Worm (Caenorhabditis elegans) whole organism, L3 larva: ENCODE results near the gene Y69A2AL.2.

Source experiments
- R02D3.7 ChIP-seq: fragments of 150-350 bp; optimal IDR thresholded peaks from 2 replicates; lab custom pipeline; 2014; ENCODE audit warnings: missing biosample characterization, missing genetic modification characterization
- ZK546.5 ChIP-seq: sonication (generic microtip); optimal IDR thresholded peaks from 2 replicates; lab custom pipeline; 2017; ENCODE audit warnings: missing biosample characterization, missing genetic modification characterization
- aly-2 ChIP-seq: fragments of 150-350 bp; optimal IDR thresholded peaks from 2 replicates; lab custom pipeline; 2014; ENCODE audit warnings: missing biosample characterization, missing genetic modification characterization
- ama-1 ChIP-seq: fragments of 150-350 bp; optimal IDR thresholded peaks from 2 replicates; lab custom pipeline; 2018
- ceh-28 ChIP-seq: fragments of 150-350 bp; optimal IDR thresholded peaks from 2 replicates; lab custom pipeline; 2014; ENCODE audit warnings: missing biosample characterization, missing genetic modification reagents, missing genetic modification characterization
- ceh-82 ChIP-seq: fragments of 150-350 bp; optimal IDR thresholded peaks from 2 replicates; lab custom pipeline; 2014; ENCODE audit warnings: missing biosample characterization, missing genetic modification characterization
- ceh-9 ChIP-seq: sonication (generic microtip); optimal IDR thresholded peaks from 2 replicates; lab custom pipeline; 2018; ENCODE audit warnings: missing biosample characterization, missing genetic modification characterization
- daf-12 ChIP-seq: fragments of 150-350 bp; optimal IDR thresholded peaks from 2 replicates; lab custom pipeline; 2014; ENCODE audit warnings: missing biosample characterization, missing genetic modification reagents, missing genetic modification characterization
- egl-5 ChIP-seq: fragments of 150-350 bp; optimal IDR thresholded peaks from 2 replicates; lab custom pipeline; 2017; ENCODE audit warnings: missing biosample characterization, missing genetic modification reagents, missing genetic modification characterization, inconsistent platforms
- elt-1 ChIP-seq: fragments of 150-350 bp; optimal IDR thresholded peaks from 2 replicates; lab custom pipeline; 2014; ENCODE audit warnings: missing biosample characterization, missing genetic modification characterization
- elt-2 ChIP-seq: sonication (generic microtip); optimal IDR thresholded peaks from 2 replicates; lab custom pipeline; 2016; ENCODE audit warnings: missing genetic modification reagents, mild to moderate bottlenecking, missing genetic modification characterization, missing compliant biosample characterization
- elt-3 ChIP-seq, 3 experiments: fragments of 150-350 bp in 1 of 3; sonication (generic microtip) in 2 of 3; optimal IDR thresholded peaks; 2 replicates in 2 of 3; 4 replicates in 1 of 3; lab custom pipeline; 2014 to 2017; ENCODE audit warnings: missing biosample characterization in 3 of 3, missing genetic modification characterization in 3 of 3
- fkh-10 ChIP-seq: sonication (generic microtip); optimal IDR thresholded peaks from 2 replicates; lab custom pipeline; 2017; ENCODE audit warnings: missing biosample characterization, missing genetic modification reagents, missing genetic modification characterization
- fkh-2 ChIP-seq: fragments of 150-350 bp; optimal IDR thresholded peaks from 2 replicates; lab custom pipeline; 2014; ENCODE audit warnings: missing biosample characterization, missing genetic modification reagents, missing genetic modification characterization
- fos-1 ChIP-seq: fragments of 150-350 bp; optimal IDR thresholded peaks from 2 replicates; lab custom pipeline; 2014; ENCODE audit warnings: missing biosample characterization, missing genetic modification characterization
- jun-1 ChIP-seq: fragments of 150-350 bp; optimal IDR thresholded peaks from 2 replicates; lab custom pipeline; 2014; ENCODE audit warnings: missing biosample characterization, missing genetic modification reagents, missing genetic modification characterization
- lin-15B ChIP-seq: fragments of 150-350 bp; optimal IDR thresholded peaks from 2 replicates; lab custom pipeline; 2014; ENCODE audit warnings: missing biosample characterization, missing genetic modification characterization
- lin-39 ChIP-seq: fragments of 150-350 bp; optimal IDR thresholded peaks from 2 replicates; lab custom pipeline; 2018; ENCODE audit warnings: missing biosample characterization, missing genetic modification reagents, missing genetic modification characterization
- lsy-12 ChIP-seq: sonication (generic microtip); optimal IDR thresholded peaks from 2 replicates; lab custom pipeline; 2016; ENCODE audit warnings: mild to moderate bottlenecking, missing genetic modification characterization, missing compliant biosample characterization
- mdl-1 ChIP-seq: fragments of 150-350 bp; optimal IDR thresholded peaks from 2 replicates; lab custom pipeline; 2014; ENCODE audit warnings: missing biosample characterization, missing genetic modification characterization
- mml-1 ChIP-seq: fragments of 150-350 bp; sonication (generic microtip); optimal IDR thresholded peaks from 3 replicates; lab custom pipeline; 2014; ENCODE audit warnings: missing biosample characterization, missing genetic modification characterization
- nfya-1 ChIP-seq: sonication (generic microtip); optimal IDR thresholded peaks from 2 replicates; lab custom pipeline; 2017; ENCODE audit warnings: missing genetic modification characterization, mild to moderate bottlenecking, missing compliant biosample characterization, antibody characterized with exemption, moderate library complexity; ENCODE audit not compliant: insufficient read depth
- nhr-11 ChIP-seq: fragments of 150-350 bp; optimal IDR thresholded peaks from 2 replicates; lab custom pipeline; 2014; ENCODE audit warnings: missing biosample characterization, missing genetic modification characterization
- nhr-12 ChIP-seq: fragments of 150-350 bp; optimal IDR thresholded peaks from 2 replicates; lab custom pipeline; 2014; ENCODE audit warnings: missing biosample characterization, missing genetic modification characterization
- nhr-23 ChIP-seq: fragments of 150-350 bp; optimal IDR thresholded peaks from 2 replicates; lab custom pipeline; 2014; ENCODE audit warnings: missing biosample characterization, missing genetic modification reagents, missing genetic modification characterization
- nhr-237 ChIP-seq: fragments of 150-350 bp; optimal IDR thresholded peaks from 2 replicates; lab custom pipeline; 2014; ENCODE audit warnings: missing biosample characterization, missing genetic modification characterization
- nhr-25 ChIP-seq: sonication (generic microtip); optimal IDR thresholded peaks from 2 replicates; lab custom pipeline; 2017; ENCODE audit warnings: missing biosample characterization, missing genetic modification characterization
- nhr-67 ChIP-seq: fragments of 150-350 bp; optimal IDR thresholded peaks from 2 replicates; lab custom pipeline; 2014; ENCODE audit warnings: missing biosample characterization, missing genetic modification characterization
- nhr-76 ChIP-seq: fragments of 150-350 bp; sonication (generic microtip); optimal IDR thresholded peaks from 5 replicates; lab custom pipeline; 2014; ENCODE audit warnings: missing biosample characterization, missing genetic modification characterization
- pha-4 ChIP-seq: fragments of 150-350 bp; optimal IDR thresholded peaks from 2 replicates; lab custom pipeline; 2014; ENCODE audit warnings: missing biosample characterization, missing genetic modification reagents, missing genetic modification characterization
- pqm-1 ChIP-seq: fragments of 150-350 bp; optimal IDR thresholded peaks from 2 replicates; lab custom pipeline; 2017; ENCODE audit warnings: missing biosample characterization, missing genetic modification characterization, inconsistent platforms
- sea-2 ChIP-seq: fragments of 150-350 bp; sonication (generic microtip); optimal IDR thresholded peaks from 4 replicates; lab custom pipeline; 2014; ENCODE audit warnings: missing biosample characterization, missing genetic modification reagents, missing genetic modification characterization
- skn-1 ChIP-seq: fragments of 150-350 bp; optimal IDR thresholded peaks from 2 replicates; lab custom pipeline; 2014; ENCODE audit warnings: missing biosample characterization, missing genetic modification characterization
- snpc-4 ChIP-seq: fragments of 150-350 bp; optimal IDR thresholded peaks from 2 replicates; lab custom pipeline; 2014; ENCODE audit warnings: missing biosample characterization, missing genetic modification characterization
- tbx-2 ChIP-seq: sonication (generic microtip); optimal IDR thresholded peaks from 2 replicates; lab custom pipeline; 2016; ENCODE audit warnings: mild to moderate bottlenecking, missing genetic modification characterization, missing compliant biosample characterization
- unc-39 ChIP-seq: sonication (generic microtip); optimal IDR thresholded peaks from 4 replicates; lab custom pipeline; 2017; ENCODE audit warnings: missing biosample characterization, missing genetic modification characterization
- zag-1 ChIP-seq: fragments of 150-350 bp; optimal IDR thresholded peaks from 2 replicates; lab custom pipeline; 2014; ENCODE audit warnings: missing biosample characterization, missing genetic modification characterization
- ztf-11 ChIP-seq: fragments of 150-350 bp; optimal IDR thresholded peaks from 2 replicates; lab custom pipeline; 2014; ENCODE audit warnings: missing biosample characterization, missing genetic modification characterization
- ztf-4 ChIP-seq: fragments of 150-350 bp; optimal IDR thresholded peaks from 2 replicates; lab custom pipeline; 2014; ENCODE audit warnings: missing biosample characterization, missing genetic modification characterization

Gene Y69A2AL.2

DNA sequence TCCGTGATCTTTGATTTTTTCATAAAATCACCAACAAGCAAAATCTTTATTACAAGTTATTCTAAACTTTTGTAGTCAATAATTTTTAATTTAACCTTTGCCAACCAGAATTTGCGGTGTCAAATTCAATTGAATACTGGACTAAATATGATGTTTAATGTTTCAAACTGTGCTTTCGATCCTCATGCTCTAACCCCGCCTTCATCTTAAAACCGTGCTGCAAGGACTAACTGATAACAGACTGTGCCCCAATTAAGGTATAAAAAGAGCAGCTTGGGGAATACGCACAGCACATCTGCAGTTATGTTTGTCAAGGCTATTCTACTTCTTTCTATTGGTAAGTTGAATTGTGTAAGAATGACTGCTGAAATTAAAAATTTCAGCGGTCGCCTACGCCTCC lies 14.7 kb upstream of the Y69A2AL.2 start, which contains the start of gene ilys-2:
ilys-2 (plus strand) TSS at position 301 of the 400 bp plus-strand sequence.
- TF ChIP-seq jun-1 (tag; lab: Kevin White, UChicago) = no peak
- no peak for TF ChIP-seq ztf-4 (tag; lab: Kevin White, UChicago)
- no peak for TF ChIP-seq lin-15B (tag; lab: Kevin White, UChicago)
- TF ChIP-seq lsy-12 (tag; lab: Kevin White, UChicago) = no peak
- no peak for TF ChIP-seq ceh-9 (tag; lab: Kevin White, UChicago)
- no peak for TF ChIP-seq nhr-23
- TF ChIP-seq lin-39 (tag; lab: Kevin White, UChicago) = no peak
- no peak for TF ChIP-seq ztf-11 (tag; lab: Kevin White, UChicago)
- TF ChIP-seq mdl-1 (tag; lab: Kevin White, UChicago) = no peak
- no peak for TF ChIP-seq daf-12 (tag; lab: Kevin White, UChicago)
- no peak for TF ChIP-seq ama-1 (lab: Kevin White, UChicago)
- TF ChIP-seq unc-39 (tag; lab: Kevin White, UChicago) = no peak
- no peak for TF ChIP-seq nhr-76 (tag; lab: Kevin White, UChicago)

DNA sequence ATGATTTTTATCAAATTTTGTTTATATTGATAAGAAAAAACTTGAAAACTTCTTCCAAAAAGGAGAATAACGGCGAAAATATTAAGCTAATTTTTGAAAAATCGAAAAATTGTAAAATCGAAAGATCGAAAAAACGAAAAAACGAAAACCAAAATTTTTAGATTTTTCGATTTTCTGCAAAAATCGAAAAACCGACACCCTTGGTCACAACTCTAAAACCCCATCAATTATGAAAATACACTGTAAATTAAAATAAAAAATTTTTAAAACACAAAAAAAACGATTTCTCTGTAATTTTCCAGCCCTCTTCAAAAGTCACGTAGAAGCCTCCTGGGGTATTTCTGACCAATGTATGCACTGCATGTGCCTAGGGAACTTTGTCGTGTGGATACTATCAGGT lies 11.9 kb upstream of the Y69A2AL.2 start, which contains the start of gene ilys-1:
ilys-1 (plus strand) TSS at position 301 of the 400 bp plus-strand sequence.
- TF ChIP-seq mml-1 (tag; lab: Kevin White, UChicago) (no peak), elt-3 (tag; optimal IDR thresholded peaks at IDR 0.05; lab: Kevin White, UChicago) (no peak), tbx-2 (tag; lab: Kevin White, UChicago) (no peak), nhr-11 (tag; lab: Kevin White, UChicago) (no peak), aly-2 (no peak), pqm-1 (tag; lab: Kevin White, UChicago) (no peak)
- TF ChIP-seq, all 47 proteins: peak for 0

DNA sequence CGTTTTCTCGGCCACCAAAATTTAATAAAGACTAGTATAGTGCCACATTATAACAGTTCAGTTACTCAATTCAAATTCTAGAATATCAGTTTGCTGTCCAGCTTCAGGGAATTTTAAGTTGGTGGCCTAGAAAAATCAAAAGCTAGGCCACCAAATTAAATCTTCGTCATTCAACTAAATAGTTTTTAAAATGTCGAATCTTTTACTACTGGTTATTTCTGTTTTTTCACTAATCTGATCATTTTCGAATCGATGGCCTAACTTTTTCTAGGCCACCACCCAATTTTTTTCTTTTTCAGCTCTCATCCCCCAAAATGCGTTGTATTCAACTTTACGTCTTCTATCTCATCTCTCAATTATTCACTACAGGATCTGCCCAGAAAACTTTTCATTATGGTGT lies 5.7 kb upstream of the Y69A2AL.2 start, which contains the start of gene grd-16:
grd-16 (plus strand) TSS at position 301 of the 400 bp plus-strand sequence.
- TF ChIP-seq nhr-67 (tag; lab: Kevin White, UChicago) = no peak
- TF ChIP-seq fkh-2 (tag; lab: Kevin White, UChicago) = no peak
- no peak for TF ChIP-seq jun-1 (tag; lab: Kevin White, UChicago)
- TF ChIP-seq nhr-25 (tag; lab: Kevin White, UChicago) = no peak
- TF ChIP-seq mdl-1 (tag; lab: Kevin White, UChicago) = no peak
- no peak for TF ChIP-seq nfya-1 (tag; lab: Kevin White, UChicago)
- TF ChIP-seq, all 47 proteins: peak for 0

DNA sequence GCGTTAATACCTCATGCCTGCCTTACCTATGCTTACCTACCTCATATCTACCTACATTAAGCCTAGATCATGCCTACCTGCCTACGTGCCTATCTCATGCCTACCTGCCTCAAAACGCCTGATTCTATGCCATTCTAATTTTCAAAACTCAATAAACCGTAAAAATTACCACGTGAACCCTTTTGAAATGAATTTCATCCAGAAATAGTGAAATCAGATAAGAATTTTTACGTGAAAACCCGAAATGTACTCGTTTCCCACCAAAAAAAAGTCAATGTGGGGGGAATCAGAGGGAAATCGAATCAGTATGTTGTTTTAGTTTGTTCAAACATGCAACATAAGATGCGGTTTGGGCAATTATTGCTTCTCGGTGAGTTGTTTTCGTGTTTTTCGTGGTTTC lies 6.5 kb downstream of the Y69A2AL.2 start, which contains the start of gene Y69A2AR.19:
Y69A2AR.19 (plus strand) TSS at position 301 of the 400 bp plus-strand sequence.
- TF ChIP-seq tbx-2 (tag; lab: Kevin White, UChicago) = no peak
- TF ChIP-seq nhr-11 (tag; lab: Kevin White, UChicago) = no peak
- no peak for TF ChIP-seq zag-1 (tag; lab: Kevin White, UChicago)
- no peak for TF ChIP-seq sea-2 (GFP tag; lab: Kevin White, UChicago)
- no peak for TF ChIP-seq nhr-76 (tag; lab: Kevin White, UChicago)
- TF ChIP-seq ceh-9 (tag; lab: Kevin White, UChicago) = no peak
- no peak for TF ChIP-seq elt-1 (tag; lab: Kevin White, UChicago)
- no peak for TF ChIP-seq snpc-4 (tag; lab: Kevin White, UChicago)
- TF ChIP-seq fkh-10 (GFP tag; lab: Kevin White, UChicago) = no peak
- no peak for TF ChIP-seq aly-2
- no peak for TF ChIP-seq nhr-12 (tag; lab: Kevin White, UChicago)

DNA sequence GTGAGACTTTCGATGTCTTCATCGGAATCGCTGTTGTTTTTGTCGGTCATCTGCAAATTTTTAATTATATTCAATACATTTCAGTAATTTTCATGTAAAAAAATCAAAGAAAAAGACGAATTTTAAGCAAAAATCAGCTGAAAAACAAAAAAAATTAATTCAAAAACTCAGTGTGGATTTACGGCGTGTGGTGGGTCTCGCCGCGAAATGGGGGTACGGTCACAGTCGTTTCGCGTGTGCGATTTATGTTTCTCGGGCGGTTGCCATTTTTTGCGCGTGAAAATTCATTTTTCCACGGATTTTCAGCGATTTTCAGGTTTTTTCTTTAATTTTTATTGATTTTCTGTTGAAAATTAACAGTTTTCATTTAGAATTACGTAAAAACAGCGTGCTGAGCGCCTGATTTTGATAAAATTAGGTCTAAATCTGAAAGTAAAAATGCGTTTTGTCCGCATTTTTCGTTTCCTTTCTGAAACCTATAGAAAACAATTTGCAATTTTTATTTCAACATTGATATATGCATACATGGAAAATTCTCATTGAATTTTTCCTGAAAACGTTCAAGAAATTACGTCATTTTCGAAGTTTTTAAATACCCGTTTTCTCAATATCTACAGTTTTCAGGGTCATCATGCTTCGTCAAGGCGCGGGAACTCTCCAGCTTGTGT lies 13.2 kb downstream of the Y69A2AL.2 start, which contains the start of the genes ccdc-12 and Y69A2AR.18:
ccdc-12 (minus strand) TSS at position 57 of the 668 bp plus-strand sequence.
Y69A2AR.18 (plus strand) TSS at position 618 of the 668 bp plus-strand sequence.
- TF ChIP-seq unc-39 (tag; lab: Kevin White, UChicago) = no peak
- no peak for TF ChIP-seq nfya-1 (tag; lab: Kevin White, UChicago)
- peak; percentile 7 for TF ChIP-seq elt-2
- no peak for TF ChIP-seq zag-1 (tag; lab: Kevin White, UChicago)
- TF ChIP-seq pqm-1 (tag; lab: Kevin White, UChicago) = peak; percentile 5
- TF ChIP-seq nhr-237 = no peak
- no peak for TF ChIP-seq nhr-76 (tag; lab: Kevin White, UChicago)
- TF ChIP-seq skn-1 (tag; lab: Kevin White, UChicago) = no peak
- no peak for TF ChIP-seq daf-12 (tag; lab: Kevin White, UChicago)
- TF ChIP-seq lin-15B (tag; lab: Kevin White, UChicago) = peak; percentile 77
- TF ChIP-seq mdl-1 (tag; lab: Kevin White, UChicago) = no peak
- peak; percentile 92 for TF ChIP-seq R02D3.7
- no peak for TF ChIP-seq lsy-12 (tag; lab: Kevin White, UChicago)
- peak; percentile 5 for TF ChIP-seq ceh-28
- no peak for TF ChIP-seq elt-3 (tag; optimal IDR thresholded peaks at IDR 0.05; lab: Kevin White, UChicago)
- peak; percentile 70 for TF ChIP-seq lin-39 (tag; lab: Kevin White, UChicago)
- TF ChIP-seq nhr-23 = peak; percentile 50
- no peak for TF ChIP-seq ceh-9 (tag; lab: Kevin White, UChicago)
- TF ChIP-seq ZK546.5 (tag; lab: Kevin White, UChicago) = no peak
- TF ChIP-seq ama-1 (lab: Kevin White, UChicago) = no peak
- no peak for TF ChIP-seq pha-4 (tag; lab: Kevin White, UChicago)
- TF ChIP-seq jun-1 (tag; lab: Kevin White, UChicago) = no peak
- TF ChIP-seq nhr-12 (tag; lab: Kevin White, UChicago) = no peak
- no peak for TF ChIP-seq mml-1 (tag; lab: Kevin White, UChicago)
- no peak for TF ChIP-seq nhr-11 (tag; lab: Kevin White, UChicago)
- no peak for TF ChIP-seq aly-2
- no peak for TF ChIP-seq sea-2 (GFP tag; lab: Kevin White, UChicago)
- TF ChIP-seq ceh-82 = no peak
- TF ChIP-seq ztf-11 (tag; lab: Kevin White, UChicago) = no peak
- TF ChIP-seq egl-5 (tag; lab: Kevin White, UChicago) = peak; percentile 92
- no peak for TF ChIP-seq fos-1 (tag; lab: Kevin White, UChicago)
- TF ChIP-seq nhr-25 (tag; lab: Kevin White, UChicago) = no peak
